Fruit fly (Drosophila melanogaster) whole organism, embryonic: ENCODE measurements around the gene kay.
A peak's percentile ranks its signal among the peaks of the same experiment; 100 is the strongest.

Experiments used
- CG10366 ChIP-seq: fragments of 200-800 bp; sonication (Bioruptor generic); IDR thresholded peaks from 2 replicates; pipeline ENCODE4 v1.3.6; 2022; ENCODE audit warnings: missing biosample characterization, missing genetic modification characterization
- CG10979 ChIP-seq: fragments of 200-800 bp; sonication (Bioruptor generic); optimal IDR thresholded peaks from 2 replicates; lab custom pipeline; 2018; ENCODE audit warnings: missing biosample characterization, mild to moderate bottlenecking, missing genetic modification characterization, moderate library complexity
- CG1233 ChIP-seq: fragments of 200-800 bp; sonication (Bioruptor generic); optimal IDR thresholded peaks from 4 replicates; lab custom pipeline; 2018; ENCODE audit warnings: missing biosample characterization, mild to moderate bottlenecking, missing genetic modification characterization
- CG12659 ChIP-seq: fragments of 200-800 bp; sonication (Bioruptor generic); optimal IDR thresholded peaks from 3 replicates; lab custom pipeline; 2017; ENCODE audit warnings: mild to moderate bottlenecking, missing biosample characterization, missing genetic modification reagents, missing genetic modification characterization
- CG12769 ChIP-seq: fragments of 200-800 bp; sonication (Bioruptor generic); optimal IDR thresholded peaks from 2 replicates; lab custom pipeline; 2019; ENCODE audit warnings: missing biosample characterization, mild to moderate bottlenecking, missing genetic modification characterization, moderate library complexity
- CG13123 ChIP-seq: fragments of 200-800 bp; sonication (Bioruptor generic); optimal IDR thresholded peaks from 2 replicates; lab custom pipeline; 2016; ENCODE audit warnings: missing biosample characterization, missing genetic modification characterization
- CG13287 ChIP-seq: fragments of 200-800 bp; sonication (Bioruptor generic); IDR thresholded peaks from 2 replicates; pipeline ENCODE4 v1.3.6; 2022; ENCODE audit warnings: missing biosample characterization, missing genetic modification characterization; ENCODE audit not compliant: partially characterized antibody
- CG14710 ChIP-seq: fragments of 200-800 bp; sonication (Bioruptor generic); optimal IDR thresholded peaks from 3 replicates; lab custom pipeline; 2019; ENCODE audit warnings: missing biosample characterization, mild to moderate bottlenecking, missing genetic modification characterization, moderate library complexity
- CG15479 ChIP-seq: fragments of 200-800 bp; sonication (Bioruptor generic); optimal IDR thresholded peaks from 3 replicates; lab custom pipeline; 2019; ENCODE audit warnings: missing biosample characterization, mild to moderate bottlenecking, missing genetic modification characterization, moderate library complexity
- CG15514 ChIP-seq: fragments of 200-800 bp; sonication (Bioruptor generic); optimal IDR thresholded peaks from 3 replicates; lab custom pipeline; 2017; ENCODE audit warnings: missing biosample characterization, missing genetic modification characterization, mild to moderate bottlenecking, moderate library complexity, missing genetic modification reagents
- CG15696 ChIP-seq: fragments of 200-800 bp; sonication (Bioruptor generic); optimal IDR thresholded peaks from 2 replicates; lab custom pipeline; 2019; ENCODE audit warnings: missing biosample characterization, mild to moderate bottlenecking, missing genetic modification characterization, moderate library complexity
- CG1602 ChIP-seq: fragments of 200-800 bp; sonication (Bioruptor generic); optimal IDR thresholded peaks from 3 replicates; lab custom pipeline; 2016; ENCODE audit warnings: missing biosample characterization, missing genetic modification characterization
- CG17385 ChIP-seq: fragments of 200-800 bp; sonication (Bioruptor generic); optimal IDR thresholded peaks from 3 replicates; lab custom pipeline; 2018; ENCODE audit warnings: missing biosample characterization, mild to moderate bottlenecking, missing genetic modification characterization
- CG17829 ChIP-seq: fragments of 200-800 bp; optimal IDR thresholded peaks from 2 replicates; lab custom pipeline; 2019; ENCODE audit warnings: missing biosample characterization, mild to moderate bottlenecking, missing genetic modification characterization, moderate library complexity
- CG32532 ChIP-seq: fragments of 200-800 bp; sonication (Bioruptor generic); IDR thresholded peaks from 2 replicates; pipeline ENCODE4 v1.3.6; 2022; ENCODE audit warnings: missing biosample characterization, missing genetic modification characterization
- CG34422 ChIP-seq: fragments of 200-800 bp; sonication (Bioruptor generic); IDR thresholded peaks from 3 replicates; pipeline ENCODE4 v1.3.6; 2022; ENCODE audit warnings: missing biosample characterization, missing genetic modification characterization
- CG3847 ChIP-seq: fragments of 200-800 bp; sonication (Bioruptor generic); IDR thresholded peaks from 2 replicates; pipeline ENCODE4 v1.3.6; 2022; ENCODE audit warnings: missing biosample characterization, missing genetic modification characterization
- CG3995 ChIP-seq: fragments of 200-800 bp; sonication (Bioruptor generic); optimal IDR thresholded peaks from 3 replicates; lab custom pipeline; 2016; ENCODE audit warnings: missing biosample characterization, missing genetic modification characterization
- CG4617 ChIP-seq: fragments of 200-800 bp; sonication (Bioruptor generic); optimal IDR thresholded peaks from 3 replicates; lab custom pipeline; 2016; ENCODE audit warnings: missing biosample characterization, missing genetic modification characterization, borderline replicate concordance
- CG7963 ChIP-seq: fragments of 200-800 bp; sonication (Bioruptor generic); IDR thresholded peaks from 3 replicates; pipeline ENCODE4 v1.3.6; 2022; ENCODE audit warnings: missing biosample characterization, missing genetic modification characterization; ENCODE audit not compliant: partially characterized antibody
- CG8388 ChIP-seq: fragments of 200-800 bp; sonication (Bioruptor generic); optimal IDR thresholded peaks from 2 replicates; lab custom pipeline; 2019; ENCODE audit warnings: missing biosample characterization, mild to moderate bottlenecking, missing genetic modification characterization, moderate library complexity
- CoRest ChIP-seq: fragments of 200-800 bp; sonication (Bioruptor generic); optimal IDR thresholded peaks from 3 replicates; lab custom pipeline; 2018; ENCODE audit warnings: missing biosample characterization, mild to moderate bottlenecking, missing genetic modification characterization, moderate library complexity
- Deaf1 ChIP-seq: fragments of 200-800 bp; optimal IDR thresholded peaks from 3 replicates; lab custom pipeline; 2019; ENCODE audit warnings: missing biosample characterization, mild to moderate bottlenecking, missing genetic modification characterization, moderate library complexity
- HHEX ChIP-seq: fragments of 200-800 bp; sonication (Bioruptor generic); optimal IDR thresholded peaks from 3 replicates; lab custom pipeline; 2017; ENCODE audit warnings: missing biosample characterization, mild to moderate bottlenecking, missing genetic modification characterization, missing genetic modification reagents
- MTF-1 ChIP-seq: fragments of 200-800 bp; sonication (Bioruptor generic); optimal IDR thresholded peaks from 2 replicates; lab custom pipeline; 2018; ENCODE audit warnings: missing biosample characterization, mild to moderate bottlenecking, missing genetic modification characterization, borderline replicate concordance
- PHDP ChIP-seq: fragments of 200-800 bp; sonication (Bioruptor generic); optimal IDR thresholded peaks from 3 replicates; lab custom pipeline; 2018; ENCODE audit warnings: missing biosample characterization, mild to moderate bottlenecking, missing genetic modification characterization, moderate library complexity
- Rfx ChIP-seq: fragments of 200-800 bp; sonication (Bioruptor generic); IDR thresholded peaks from 2 replicates; pipeline ENCODE4 v1.3.6; 2022; ENCODE audit warnings: missing biosample characterization, missing genetic modification characterization
- ato ChIP-seq: fragments of 200-800 bp; sonication (Bioruptor generic); IDR thresholded peaks from 2 replicates; pipeline ENCODE4 v1.3.6; 2022; ENCODE audit warnings: missing biosample characterization, missing genetic modification characterization; ENCODE audit not compliant: partially characterized antibody
- bigmax ChIP-seq: fragments of 200-800 bp; sonication (Bioruptor generic); optimal IDR thresholded peaks from 2 replicates; lab custom pipeline; 2018; ENCODE audit warnings: missing biosample characterization, mild to moderate bottlenecking, missing genetic modification characterization
- gfzf ChIP-seq: fragments of 200-800 bp; sonication (Bioruptor generic); optimal IDR thresholded peaks from 2 replicates; lab custom pipeline; 2016; ENCODE audit warnings: missing biosample characterization, mild to moderate bottlenecking, missing genetic modification characterization, moderate library complexity
- hbn ChIP-seq: fragments of 200-800 bp; sonication (Bioruptor generic); IDR thresholded peaks from 2 replicates; pipeline ENCODE4 v1.3.6; 2022; ENCODE audit warnings: missing biosample characterization, missing genetic modification characterization; ENCODE audit not compliant: partially characterized antibody
- ind ChIP-seq: fragments of 200-800 bp; sonication (Bioruptor generic); optimal IDR thresholded peaks from 3 replicates; lab custom pipeline; 2016; ENCODE audit warnings: missing biosample characterization, missing genetic modification characterization
- knrl ChIP-seq: fragments of 200-800 bp; sonication (Bioruptor generic); IDR thresholded peaks from 3 replicates; pipeline ENCODE4 v1.3.6; 2022; ENCODE audit warnings: missing biosample characterization, missing genetic modification characterization; ENCODE audit not compliant: partially characterized antibody
- lola ChIP-seq, 3 experiments: fragments of >200 bp in 2 of 3; fragments of 200-800 bp in 1 of 3; sonication (Bioruptor generic) in 1 of 3; optimal IDR thresholded peaks; 2 replicates each; lab custom pipeline; 2017 to 2019; ENCODE audit warnings: missing biosample characterization in 3 of 3, missing genetic modification characterization in 3 of 3, mild to moderate bottlenecking in 1 of 3, moderate library complexity in 1 of 3
- mld ChIP-seq: fragments of 200-800 bp; sonication (Bioruptor generic); IDR thresholded peaks from 3 replicates; pipeline ENCODE4 v1.3.6; 2022; ENCODE audit warnings: missing biosample characterization, missing genetic modification characterization; ENCODE audit not compliant: partially characterized antibody
- nmo ChIP-seq: fragments of 200-800 bp; sonication (Bioruptor generic); optimal IDR thresholded peaks from 2 replicates; lab custom pipeline; 2018; ENCODE audit warnings: missing biosample characterization, mild to moderate bottlenecking, missing genetic modification characterization, moderate library complexity
- oc ChIP-seq: fragments of 200-800 bp; sonication (Bioruptor generic); optimal IDR thresholded peaks from 2 replicates; lab custom pipeline; 2018; ENCODE audit warnings: missing biosample characterization, mild to moderate bottlenecking, missing genetic modification characterization, moderate library complexity
- pzg ChIP-seq: fragments of 200-800 bp; sonication (Bioruptor generic); optimal IDR thresholded peaks from 3 replicates; lab custom pipeline; 2018; ENCODE audit warnings: missing biosample characterization, mild to moderate bottlenecking, missing genetic modification characterization, moderate library complexity
- ranshi ChIP-seq: fragments of 200-800 bp; sonication (Bioruptor generic); IDR thresholded peaks from 2 replicates; pipeline ENCODE4 v1.3.6; 2022; ENCODE audit warnings: missing biosample characterization, missing genetic modification characterization
- rib ChIP-seq: fragments of 200-800 bp; sonication (Bioruptor generic); IDR thresholded peaks from 2 replicates; pipeline ENCODE4 v1.3.6; 2022; ENCODE audit warnings: missing biosample characterization, missing genetic modification characterization
- seq ChIP-seq: fragments of 200-800 bp; sonication (Bioruptor generic); IDR thresholded peaks from 2 replicates; pipeline ENCODE4 v1.3.6; 2022; ENCODE audit warnings: missing biosample characterization, missing genetic modification characterization
- sisA ChIP-seq: fragments of 200-800 bp; sonication (Bioruptor generic); IDR thresholded peaks from 2 replicates; pipeline ENCODE4 v1.3.6; 2022; ENCODE audit warnings: missing biosample characterization, missing genetic modification characterization
- trem ChIP-seq: fragments of 200-800 bp; optimal IDR thresholded peaks from 3 replicates; lab custom pipeline; 2019; ENCODE audit warnings: missing biosample characterization, mild to moderate bottlenecking, missing genetic modification characterization, moderate library complexity
- tx ChIP-seq: fragments of 200-800 bp; sonication (Bioruptor generic); optimal IDR thresholded peaks from 2 replicates; lab custom pipeline; 2016; ENCODE audit warnings: missing biosample characterization, missing genetic modification characterization
- unc-4 ChIP-seq: fragments of 200-800 bp; sonication (Bioruptor generic); IDR thresholded peaks from 2 replicates; pipeline ENCODE4 v1.3.6; 2022; ENCODE audit warnings: missing biosample characterization, missing genetic modification characterization; ENCODE audit not compliant: partially characterized antibody
- zfh2 ChIP-seq: fragments of 200-800 bp; sonication (Bioruptor generic); optimal IDR thresholded peaks from 2 replicates; lab custom pipeline; 2016; ENCODE audit warnings: missing biosample characterization, missing genetic modification characterization

The kay gene

DNA sequence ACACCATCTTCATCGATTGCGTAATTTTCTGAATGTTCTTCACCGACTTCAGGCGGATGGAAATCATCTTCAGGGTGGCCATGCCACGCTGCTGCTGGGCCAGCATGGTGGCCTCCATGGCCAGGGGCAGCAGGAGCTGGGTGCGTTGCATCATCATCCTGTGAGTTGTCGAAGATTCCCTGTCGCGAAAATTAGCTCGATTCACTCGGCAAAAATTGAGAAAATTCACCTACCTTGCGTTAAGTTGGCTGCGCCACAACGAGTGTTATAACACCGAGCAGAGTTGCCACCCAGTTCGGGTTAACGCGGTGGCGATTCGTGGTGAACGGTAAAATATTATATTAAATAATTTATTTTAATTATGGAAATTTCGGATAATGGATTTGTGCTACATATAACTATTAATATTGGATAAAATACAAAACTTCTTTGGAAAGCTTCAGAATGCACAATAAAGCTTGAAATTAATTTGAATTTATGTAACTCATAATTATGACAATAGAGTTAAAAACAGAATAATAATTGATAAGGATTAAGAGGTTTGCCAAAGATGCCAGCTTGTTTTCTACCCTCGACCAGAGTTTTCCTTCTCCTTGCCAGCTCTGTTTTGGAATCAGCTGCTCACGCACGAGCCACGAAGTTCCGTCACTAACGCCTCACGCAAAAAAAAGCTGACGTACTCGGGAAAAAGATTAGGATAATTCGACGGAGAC lies 17.0 kb upstream of the kay start, which contains the start of the genes ATPsyngamma and yata (continued):
- TF ChIP-seq CG13123 (GFP tag; lab: Kevin White, UChicago): no peak
- TF ChIP-seq ato (GFP tag; lab: Robert Waterston, UW): peak; percentile 55
- TF ChIP-seq mld (GFP tag; lab: Robert Waterston, UW): 0 out of 3 replicates have a peak, but pooled peaks have one; percentile 36
- TF ChIP-seq Rfx: peak; percentile 48
- TF ChIP-seq CG32532 (GFP tag; lab: Robert Waterston, UW): peak; percentile 54; the same call in 1 of the 2 replicates
- TF ChIP-seq pzg (GFP tag; lab: Kevin White, UChicago): peak; percentile 49
- TF ChIP-seq sisA: 0 out of 2 replicates have a peak, but pooled peaks have one; percentile 28
- no peak for TF ChIP-seq MTF-1 (GFP tag; lab: Kevin White, UChicago)
- TF ChIP-seq CG17385: peak; percentile 72
- peak; percentile 70 for TF ChIP-seq CG14710
- peak; percentile 44 for TF ChIP-seq trem (tag; lab: Kevin White, UChicago)
- TF ChIP-seq Deaf1 (tag; lab: Kevin White, UChicago): peak; percentile 53
- 0 out of 2 replicates have a peak, but pooled peaks have one; percentile 28 for TF ChIP-seq rib (GFP tag; lab: Robert Waterston, UW)
- peak; percentile 11 for TF ChIP-seq CG15479
- TF ChIP-seq CG7963: peak; percentile 49; the same call in 2 of the 3 replicates
- peak; percentile 56 for TF ChIP-seq CoRest (tag; lab: Kevin White, UChicago)
- peak; percentile 1 for TF ChIP-seq CG1602 (GFP tag; lab: Kevin White, UChicago)
- TF ChIP-seq CG1233: peak; percentile 24
- peak; percentile 58 for TF ChIP-seq CG15514 (GFP tag; lab: Kevin White, UChicago)
- peak; percentile 37 for TF ChIP-seq CG15696 (tag; lab: Kevin White, UChicago)
- TF ChIP-seq oc (tag; lab: Kevin White, UChicago): peak; percentile 67
- peak; percentile 18 for TF ChIP-seq CG10979
- TF ChIP-seq CG13287 (GFP tag; lab: Robert Waterston, UW): peak; percentile 68
- peak; percentile 0 for TF ChIP-seq CG3995 (GFP tag; lab: Kevin White, UChicago)
- TF ChIP-seq knrl (GFP tag; lab: Robert Waterston, UW): peak; percentile 78
- peak; percentile 59 for TF ChIP-seq hbn
- peak; percentile 18 for TF ChIP-seq PHDP (tag; lab: Kevin White, UChicago)
- TF ChIP-seq gfzf (GFP tag; lab: Kevin White, UChicago): peak; percentile 7
- TF ChIP-seq CG3847 (GFP tag; lab: Robert Waterston, UW): peak; percentile 59; the same call in 1 of the 2 replicates
- TF ChIP-seq tx (GFP tag; lab: Kevin White, UChicago): no peak
- TF ChIP-seq bigmax: no peak
- TF ChIP-seq HHEX (GFP tag; lab: Kevin White, UChicago): peak; percentile 33
- no peak for TF ChIP-seq seq (GFP tag; lab: Robert Waterston, UW)
- peak; percentile 10 for TF ChIP-seq zfh2 (GFP tag; lab: Kevin White, UChicago)
- TF ChIP-seq nmo (GFP tag; lab: Kevin White, UChicago): peak; percentile 52
- peak; percentile 25 for TF ChIP-seq CG4617 (GFP tag; lab: Kevin White, UChicago)
- peak; percentile 75; the same call in 1 of the 2 replicates for TF ChIP-seq unc-4 (GFP tag; lab: Robert Waterston, UW)
- no peak for TF ChIP-seq CG12769 (tag; lab: Kevin White, UChicago)
- TF ChIP-seq CG10366 (GFP tag; lab: Robert Waterston, UW): peak; percentile 35; the same call in 1 of the 2 replicates
- 0 out of 3 replicates have a peak, but pooled peaks have one; percentile 12 for TF ChIP-seq CG34422 (GFP tag; lab: Robert Waterston, UW)
- TF ChIP-seq CG17829 (tag; lab: Kevin White, UChicago): peak; percentile 41
- TF ChIP-seq ind (GFP tag; lab: Kevin White, UChicago): peak; percentile 36
- TF ChIP-seq ranshi: no peak
- TF ChIP-seq CG8388 (GFP tag; lab: Kevin White, UChicago): no peak
- TF ChIP-seq CG12659: peak; percentile 83
- peak in 1 of 3 experiments; percentile 35 for TF ChIP-seq lola (GFP tag; optimal IDR thresholded peaks at IDR 0.05; lab: Kevin White, UChicago)
